Fruit fly (Drosophila melanogaster): Measurements from ENCODE around the gene bond.
A peak's percentile ranks its signal among the peaks of the same experiment; 100 is the strongest.

Gene bond

dm6 chr3R:22597344-22597954, 47.0 kb downstream of the bond start (continued):
- TF ChIP-seq CG3847 (GFP tag; IDR thresholded peaks at IDR 0.05) (peak; percentile 59), Ravus (GFP tag; IDR thresholded peaks at IDR 0.05) (0 out of 2 replicates have a peak, but pooled peaks have one; percentile 14), CG17829 (tag; optimal IDR thresholded peaks at IDR 0.05) (peak; percentile 70), HLH4C (GFP tag; IDR thresholded peaks at IDR 0.05; ENCODE audit: partially characterized antibody) (no peak), fd64A (GFP tag; optimal IDR thresholded peaks at IDR 0.05) (peak; percentile 28), CG18764 (GFP tag; optimal IDR thresholded peaks at IDR 0.05) (no peak), cas (GFP tag; IDR thresholded peaks at IDR 0.05) (no peak), fd102C (GFP tag; optimal IDR thresholded peaks at IDR 0.05) (no peak), sens-2 (GFP tag; IDR thresholded peaks at IDR 0.05) (peak; percentile 69), CG17912 (GFP tag; optimal IDR thresholded peaks at IDR 0.05) (no peak), TFAM (GFP tag; optimal IDR thresholded peaks at IDR 0.05) (no peak), CG6175 (GFP tag; IDR thresholded peaks at IDR 0.05) (no peak), CG12659 (GFP tag; optimal IDR thresholded peaks at IDR 0.05) (peak; percentile 47), gsb-n (tag; optimal IDR thresholded peaks at IDR 0.05) (no peak), CG15269 (tag; optimal IDR thresholded peaks at IDR 0.05) (no peak), CG18011 (GFP tag; optimal IDR thresholded peaks at IDR 0.05) (no peak), CG9932 (GFP tag; IDR thresholded peaks at IDR 0.05) (peak; percentile 34; the same call in 1 of the 2 replicates), CG2678 (tag; optimal IDR thresholded peaks at IDR 0.05) (peak; percentile 79), schlank (tag; optimal IDR thresholded peaks at IDR 0.05) (no peak), Meics (GFP tag; optimal IDR thresholded peaks at IDR 0.05) (peak; percentile 37), dati (GFP tag; IDR thresholded peaks at IDR 0.05) (peak; percentile 54; the same call in 1 of the 2 replicates), CG14667 (GFP tag; IDR thresholded peaks at IDR 0.05) (peak; percentile 77), CG8478 (optimal IDR thresholded peaks at IDR 0.05) (no peak), BtbVII (GFP tag; optimal IDR thresholded peaks at IDR 0.05) (no peak), ind (GFP tag; optimal IDR thresholded peaks at IDR 0.05) (peak; percentile 67), nerfin-1 (tag; optimal IDR thresholded peaks at IDR 0.05) (no peak), CG31441 (GFP tag; IDR thresholded peaks at IDR 0.05) (no peak), CG10543 (GFP tag; optimal IDR thresholded peaks at IDR 0.05) (no peak), Drgx (GFP tag; IDR thresholded peaks at IDR 0.05) (peak; percentile 81), MBD-R2 (GFP tag; IDR thresholded peaks at IDR 0.05) (no peak; the same call in 1 of the 2 replicates), ato (GFP tag; IDR thresholded peaks at IDR 0.05; ENCODE audit: partially characterized antibody) (no peak), kah (GFP tag; optimal IDR thresholded peaks at IDR 0.05) (no peak), CG6272 (GFP tag; IDR thresholded peaks at IDR 0.05) (peak; percentile 61), CG15696 (tag; optimal IDR thresholded peaks at IDR 0.05) (no peak), lov (optimal IDR thresholded peaks at IDR 0.05) (no peak), lov (GFP tag; IDR thresholded peaks at IDR 0.05) (peak; percentile 81), ERR (GFP tag; optimal IDR thresholded peaks at IDR 0.05) (peak; percentile 0), chm (GFP tag; IDR thresholded peaks at IDR 0.05) (peak; percentile 64), CG30403 (GFP tag; optimal IDR thresholded peaks at IDR 0.05) (peak; percentile 73), Usf (GFP tag; optimal IDR thresholded peaks at IDR 0.05) (no peak), gcm2 (GFP tag; optimal IDR thresholded peaks at IDR 0.05) (no peak), CG6854 (GFP tag; optimal IDR thresholded peaks at IDR 0.05) (no peak), CG14860 (GFP tag; IDR thresholded peaks at IDR 0.05; ENCODE audit: partially characterized antibody) (no peak), CG1792 (GFP tag; optimal IDR thresholded peaks at IDR 0.05) (peak; percentile 7), CG12299 (tag; optimal IDR thresholded peaks at IDR 0.05) (peak; percentile 28), CG2116 (GFP tag; optimal IDR thresholded peaks at IDR 0.05) (peak; percentile 2), hbn (GFP tag; IDR thresholded peaks at IDR 0.05; ENCODE audit: partially characterized antibody) (no peak), D19B (GFP tag; optimal IDR thresholded peaks at IDR 0.05) (no peak), Aef1 (GFP tag; IDR thresholded peaks at IDR 0.05) (peak; percentile 72), phol (tag; optimal IDR thresholded peaks at IDR 0.05) (peak; percentile 77), NfI (GFP tag; optimal IDR thresholded peaks at IDR 0.05) (peak; percentile 66)

All from whole organism, embryonic.